Fruit fly (Drosophila melanogaster) whole organism, wandering third instar larva: Measurements from ENCODE around the gene Drsl4.
A peak's percentile ranks its signal among the peaks of the same experiment; 100 is the strongest.

Experiments
- Abd-B ChIP-seq: fragments of >200 bp; optimal IDR thresholded peaks from 2 replicates; lab custom pipeline; 2017; ENCODE audit warnings: missing biosample characterization, missing genetic modification characterization
- CrebA ChIP-seq: fragments of 200-800 bp; sonication (Bioruptor generic); optimal IDR thresholded peaks from 2 replicates; lab custom pipeline; 2016; ENCODE audit warnings: missing biosample characterization, mild to moderate bottlenecking, missing genetic modification characterization, borderline replicate concordance
- Dfd ChIP-seq: fragments of >200 bp; optimal IDR thresholded peaks from 2 replicates; lab custom pipeline; 2017; ENCODE audit warnings: missing biosample characterization, missing genetic modification characterization
- Dif ChIP-seq: fragments of 200-275, 200-300 bp; sonication (Bioruptor generic); optimal IDR thresholded peaks from 2 replicates; lab custom pipeline; 2018; ENCODE audit warnings: missing biosample characterization, missing genetic modification characterization; ENCODE audit not compliant: partially characterized antibody
- HLH106 ChIP-seq: fragments of 200-800 bp; optimal IDR thresholded peaks from 3 replicates; lab custom pipeline; 2019; ENCODE audit warnings: missing biosample characterization, mild to moderate bottlenecking, missing genetic modification characterization, moderate library complexity
- Hnf4 ChIP-seq: fragments of 200-800 bp; sonication (Bioruptor generic); optimal IDR thresholded peaks from 2 replicates; lab custom pipeline; 2016; ENCODE audit warnings: missing biosample characterization, mild to moderate bottlenecking, missing genetic modification characterization
- Hr78 ChIP-seq: fragments of >200 bp; optimal IDR thresholded peaks from 2 replicates; lab custom pipeline; 2017; ENCODE audit warnings: missing biosample characterization, missing genetic modification characterization
- Hr83 ChIP-seq: fragments of 200-300 bp; sonication (Bioruptor generic); optimal IDR thresholded peaks from 2 replicates; lab custom pipeline; 2016; ENCODE audit warnings: missing biosample characterization, mild to moderate bottlenecking, missing genetic modification characterization, moderate library complexity; ENCODE audit not compliant: poor library complexity, severe bottlenecking
- Jra ChIP-seq: sonication (Bioruptor generic); optimal IDR thresholded peaks from 2 replicates; lab custom pipeline; 2016; ENCODE audit warnings: missing biosample characterization, missing genetic modification characterization
- Myc ChIP-seq: fragments of >200 bp; optimal IDR thresholded peaks from 2 replicates; lab custom pipeline; 2017
- N ChIP-seq: fragments of >200 bp; optimal IDR thresholded peaks from 2 replicates; lab custom pipeline; 2018; ENCODE audit warnings: missing biosample characterization, missing external identifiers, missing genetic modification characterization
- OdsH ChIP-seq: fragments of 200-800 bp; sonication (Bioruptor generic); optimal IDR thresholded peaks from 2 replicates; lab custom pipeline; 2016; ENCODE audit warnings: missing biosample characterization, mild to moderate bottlenecking, missing genetic modification characterization
- Vsx2 ChIP-seq: fragments of 200-300, 225-300 bp; sonication (Bioruptor generic); optimal IDR thresholded peaks from 2 replicates; lab custom pipeline; 2018; ENCODE audit warnings: missing biosample characterization, missing genetic modification characterization; ENCODE audit not compliant: partially characterized antibody
- br ChIP-seq: fragments of 200-800 bp; sonication (Bioruptor generic); optimal IDR thresholded peaks from 2 replicates; lab custom pipeline; 2016; ENCODE audit warnings: missing biosample characterization, missing genetic modification characterization
- brk ChIP-seq: fragments of 200-800 bp; sonication (Bioruptor generic); optimal IDR thresholded peaks from 2 replicates; lab custom pipeline; 2016; ENCODE audit warnings: missing biosample characterization, mild to moderate bottlenecking, missing genetic modification characterization
- dl ChIP-seq, 2 experiments: fragments of 175-275, 200-275 bp in 1 of 2; fragments of 200-275 bp in 1 of 2; sonication (Bioruptor generic); optimal IDR thresholded peaks; lab custom pipeline; 2018; ENCODE audit warnings: mild to moderate bottlenecking in 2 of 2, missing biosample characterization in 2 of 2, missing genetic modification characterization in 2 of 2, moderate library complexity in 2 of 2; ENCODE audit not compliant: partially characterized antibody in 2 of 2, insufficient read depth in 1 of 2
- dmrt93B ChIP-seq: fragments of 200-800 bp; sonication (Bioruptor generic); optimal IDR thresholded peaks from 2 replicates; lab custom pipeline; 2018; ENCODE audit warnings: missing biosample characterization, mild to moderate bottlenecking, missing genetic modification characterization
- dsf ChIP-seq: sonication (Bioruptor generic); optimal IDR thresholded peaks from 2 replicates; lab custom pipeline; 2016; ENCODE audit warnings: missing biosample characterization, missing genetic modification characterization, borderline replicate concordance
- ey ChIP-seq: fragments of 200-800 bp; sonication (Bioruptor generic); optimal IDR thresholded peaks from 2 replicates; lab custom pipeline; 2016; ENCODE audit warnings: missing biosample characterization, missing genetic modification characterization
- foxo ChIP-seq, 2 experiments: fragments of 200-800 bp; sonication (Bioruptor generic); optimal IDR thresholded peaks; 2 replicates in 1 of 2; 3 replicates in 1 of 2; lab custom pipeline; 2016 to 2017; ENCODE audit warnings: missing biosample characterization in 2 of 2, missing genetic modification characterization in 2 of 2
- fru ChIP-seq: fragments of 200-800 bp; sonication (Bioruptor generic); optimal IDR thresholded peaks from 3 replicates; lab custom pipeline; 2016; ENCODE audit warnings: missing biosample characterization, mild to moderate bottlenecking, missing genetic modification characterization
- h ChIP-seq: fragments of 200-800 bp; sonication (Bioruptor generic); optimal IDR thresholded peaks from 3 replicates; lab custom pipeline; 2016; ENCODE audit warnings: missing biosample characterization, mild to moderate bottlenecking, missing genetic modification characterization
- jim ChIP-seq: fragments of 175-275, 200-325 bp; sonication (Bioruptor generic); optimal IDR thresholded peaks from 2 replicates; lab custom pipeline; 2016; ENCODE audit warnings: missing biosample characterization, mild to moderate bottlenecking, missing genetic modification characterization
- lola ChIP-seq: fragments of >200 bp; optimal IDR thresholded peaks from 2 replicates; lab custom pipeline; 2017; ENCODE audit warnings: missing biosample characterization, missing genetic modification characterization
- pan ChIP-seq: fragments of >200 bp; optimal IDR thresholded peaks from 2 replicates; lab custom pipeline; 2017
- psq ChIP-seq: fragments of 200-800 bp; sonication (Bioruptor generic); optimal IDR thresholded peaks from 3 replicates; lab custom pipeline; 2017; ENCODE audit warnings: missing biosample characterization, mild to moderate bottlenecking, missing genetic modification characterization, moderate library complexity
- rgr ChIP-seq: fragments of 200-800 bp; sonication (Bioruptor generic); optimal IDR thresholded peaks from 3 replicates; lab custom pipeline; 2016; ENCODE audit warnings: missing biosample characterization, mild to moderate bottlenecking, missing genetic modification characterization
- sv ChIP-seq: fragments of 200-800 bp; sonication (Bioruptor generic); optimal IDR thresholded peaks from 3 replicates; lab custom pipeline; 2016; ENCODE audit warnings: missing biosample characterization, missing genetic modification characterization
- tai ChIP-seq: sonication (Bioruptor generic); optimal IDR thresholded peaks from 2 replicates; lab custom pipeline; 2016; ENCODE audit warnings: missing biosample characterization, missing genetic modification characterization
- woc ChIP-seq: sonication (Bioruptor generic); optimal IDR thresholded peaks from 2 replicates; lab custom pipeline; 2016; ENCODE audit warnings: missing biosample characterization, mild to moderate bottlenecking, missing genetic modification characterization

The Drsl4 gene

DNA sequence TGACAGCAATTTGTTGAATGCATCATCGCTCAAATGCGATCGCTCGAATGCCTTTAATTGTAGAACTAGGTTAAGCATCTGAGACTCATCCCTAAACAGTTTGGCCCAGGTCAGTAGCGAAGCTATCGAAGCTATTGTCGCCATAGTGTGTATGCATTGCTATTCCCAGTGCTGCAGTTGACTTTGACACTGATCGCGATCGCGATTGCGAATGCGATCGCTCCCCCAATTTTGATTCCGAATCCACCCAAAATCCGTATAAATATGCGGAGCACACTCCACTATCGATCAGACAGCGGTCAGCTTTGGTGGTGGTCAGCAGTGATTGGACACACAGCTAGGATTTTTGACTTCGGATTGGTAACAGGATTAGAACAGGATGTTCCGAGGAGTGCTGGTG lies 14.3 kb downstream of the Drsl4 start, which contains the start of gene CG14961:
Gene CG14961, plus strand, starts transcription at position 301 of the 400 bp plus-strand sequence.
- TF ChIP-seq Hnf4 (GFP tag; lab: Kevin White, UChicago) (no peak), dmrt93B (GFP tag; lab: Kevin White, UChicago) (no peak), sv (no peak), rgr (GFP tag; lab: Kevin White, UChicago) (no peak), tai (GFP tag; lab: Kevin White, UChicago) (no peak), foxo (GFP tag; optimal IDR thresholded peaks at IDR 0.05; lab: Kevin White, UChicago) (no peak), Hr78 (GFP tag; lab: Kevin White, UChicago) (no peak)

- TF ChIP-seq OdsH (GFP tag; lab: Kevin White, UChicago) (no peak), sv (no peak), N (no peak), HLH106 (tag; lab: Kevin White, UChicago) (no peak), Hr78 (GFP tag; lab: Kevin White, UChicago) (no peak), fru (GFP tag; lab: Kevin White, UChicago) (no peak), Abd-B (GFP tag; lab: Kevin White, UChicago) (no peak), dsf (GFP tag; lab: Kevin White, UChicago) (no peak), Hnf4 (GFP tag; lab: Kevin White, UChicago) (no peak), brk (no peak), Jra (GFP tag; lab: Kevin White, UChicago) (no peak), CrebA (GFP tag; lab: Kevin White, UChicago) (no peak), ey (no peak), Dfd (GFP tag; lab: Kevin White, UChicago) (no peak), foxo (GFP tag; optimal IDR thresholded peaks at IDR 0.05; lab: Kevin White, UChicago) (peak in 1 of 2 experiments; percentile 32), tai (GFP tag; lab: Kevin White, UChicago) (no peak), pan (lab: Kevin White, UChicago) (no peak), br (GFP tag; lab: Kevin White, UChicago) (no peak), lola (no peak), Hr83 (GFP tag; lab: Kevin White, UChicago) (peak; percentile 3), Vsx2 (GFP tag; lab: Kevin White, UChicago) (peak; percentile 99), Dif (GFP tag; lab: Kevin White, UChicago) (peak; percentile 96), dl (GFP tag; optimal IDR thresholded peaks at IDR 0.05; lab: Kevin White, UChicago; ENCODE audit: insufficient read depth in 1 of 2, partially characterized antibody in 2 of 2) (peak; percentile 57 to 68), psq (GFP tag; lab: Kevin White, UChicago) (no peak)
Measured at dm6 chr3L:3334784-3335183, 19.4 kb downstream of the Drsl4 start, which contains the start of gene CG14969. TSS of gene CG14969 (minus strand) at chr3L:3334978.

- TF ChIP-seq h (GFP tag; lab: Kevin White, UChicago) = no peak
- TF ChIP-seq Hr83 (GFP tag; lab: Kevin White, UChicago) = no peak
- no peak for TF ChIP-seq Abd-B (GFP tag; lab: Kevin White, UChicago)
- TF ChIP-seq ey = no peak
- no peak for TF ChIP-seq foxo (GFP tag; optimal IDR thresholded peaks at IDR 0.05; lab: Kevin White, UChicago)
- TF ChIP-seq Jra (GFP tag; lab: Kevin White, UChicago) = no peak
- no peak for TF ChIP-seq jim (GFP tag; lab: Kevin White, UChicago)
- no peak for TF ChIP-seq sv
- TF ChIP-seq brk = no peak
- no peak for TF ChIP-seq psq (GFP tag; lab: Kevin White, UChicago)
- TF ChIP-seq HLH106 (tag; lab: Kevin White, UChicago) = no peak
- no peak for TF ChIP-seq Vsx2 (GFP tag; lab: Kevin White, UChicago)
- TF ChIP-seq Myc (lab: Kevin White, UChicago) = no peak
- TF ChIP-seq dmrt93B (GFP tag; lab: Kevin White, UChicago) = no peak
- TF ChIP-seq tai (GFP tag; lab: Kevin White, UChicago) = no peak
- no peak for TF ChIP-seq woc (GFP tag; lab: Kevin White, UChicago)
- no peak for TF ChIP-seq Hnf4 (GFP tag; lab: Kevin White, UChicago)
- no peak for TF ChIP-seq dsf (GFP tag; lab: Kevin White, UChicago)
- TF ChIP-seq lola = no peak
Measured at dm6 chr3L:3335688-3336087, 20.3 kb downstream of the Drsl4 start, which contains the start of gene Drsl1. TSS of gene Drsl1 (minus strand) at chr3L:3335788.
